Fruit fly (Drosophila melanogaster) whole organism, pupa: ENCODE measurements around the gene CG46460.

Source experiments
- CG10348 ChIP-seq: fragments of 200-800 bp; sonication (Bioruptor generic); IDR thresholded peaks from 2 replicates; pipeline ENCODE4 v1.3.6; 2022; ENCODE audit warnings: missing biosample characterization, missing genetic modification characterization
- CG12605 ChIP-seq: fragments of 200-800 bp; sonication (Bioruptor generic); IDR thresholded peaks from 2 replicates; pipeline ENCODE4 v1.3.6; 2022; ENCODE audit warnings: missing biosample characterization, missing genetic modification characterization
- CG13204 ChIP-seq: fragments of 200-800 bp; sonication (Bioruptor generic); optimal IDR thresholded peaks from 2 replicates; lab custom pipeline; 2018; ENCODE audit warnings: missing biosample characterization, mild to moderate bottlenecking, missing genetic modification characterization, moderate library complexity
- CG14655 ChIP-seq: fragments of 200-800 bp; sonication (Bioruptor generic); optimal IDR thresholded peaks from 3 replicates; lab custom pipeline; 2017; ENCODE audit warnings: mild to moderate bottlenecking, missing biosample characterization, missing genetic modification reagents, missing genetic modification characterization
- CG15710 ChIP-seq: fragments of 200-800 bp; sonication (Bioruptor generic); optimal IDR thresholded peaks from 2 replicates; lab custom pipeline; 2018; ENCODE audit warnings: missing biosample characterization, mild to moderate bottlenecking, missing genetic modification characterization, moderate library complexity
- CG17806 ChIP-seq: fragments of 200-800 bp; sonication (Bioruptor generic); optimal IDR thresholded peaks from 2 replicates; lab custom pipeline; 2018; ENCODE audit warnings: missing biosample characterization, mild to moderate bottlenecking, missing genetic modification characterization, moderate library complexity
- CG32121 ChIP-seq: fragments of 200-800 bp; sonication (Bioruptor generic); IDR thresholded peaks from 2 replicates; pipeline ENCODE4 v1.3.6; 2022; ENCODE audit warnings: missing biosample characterization, missing genetic modification characterization
- CG34367 ChIP-seq: fragments of 200-800 bp; sonication (Bioruptor generic); optimal IDR thresholded peaks from 2 replicates; lab custom pipeline; 2018; ENCODE audit warnings: missing biosample characterization, mild to moderate bottlenecking, missing genetic modification characterization
- CG4496 ChIP-seq: fragments of 200-800 bp; sonication (Bioruptor generic); IDR thresholded peaks from 3 replicates; pipeline ENCODE4 v1.3.6; 2022; ENCODE audit warnings: missing biosample characterization, missing genetic modification characterization
- CG8159 ChIP-seq: fragments of 200-800 bp; sonication (Bioruptor generic); optimal IDR thresholded peaks from 3 replicates; lab custom pipeline; 2018; ENCODE audit warnings: missing biosample characterization, mild to moderate bottlenecking, missing genetic modification characterization, moderate library complexity
- CG8301 ChIP-seq: fragments of 200-800 bp; sonication (Bioruptor generic); optimal IDR thresholded peaks from 2 replicates; lab custom pipeline; 2018; ENCODE audit warnings: missing biosample characterization, mild to moderate bottlenecking, missing genetic modification characterization
- CG9948 ChIP-seq: fragments of 200-800 bp; sonication (Bioruptor generic); optimal IDR thresholded peaks from 2 replicates; lab custom pipeline; 2018; ENCODE audit warnings: missing biosample characterization, mild to moderate bottlenecking, missing genetic modification characterization, moderate library complexity
- D1 ChIP-seq: fragments of 200-800 bp; sonication (Bioruptor generic); optimal IDR thresholded peaks from 2 replicates; lab custom pipeline; 2018; ENCODE audit warnings: missing biosample characterization, mild to moderate bottlenecking, missing genetic modification characterization, moderate library complexity
- EcR ChIP-seq: fragments of 200-800 bp; sonication (Bioruptor generic); optimal IDR thresholded peaks from 3 replicates; lab custom pipeline; 2019; ENCODE audit warnings: missing biosample characterization, missing genetic modification characterization, mild to moderate bottlenecking, moderate library complexity, missing genetic modification reagents
- Ets98B ChIP-seq: fragments of 200-800 bp; sonication (Bioruptor generic); IDR thresholded peaks from 2 replicates; pipeline ENCODE4 v1.3.6; 2022; ENCODE audit warnings: missing biosample characterization, missing genetic modification characterization
- Pif1A ChIP-seq: fragments of 200-800 bp; sonication (Bioruptor generic); optimal IDR thresholded peaks from 3 replicates; lab custom pipeline; 2016; ENCODE audit warnings: missing biosample characterization, missing genetic modification characterization
- Pif1B ChIP-seq: fragments of 200-800 bp; sonication (Bioruptor generic); optimal IDR thresholded peaks from 3 replicates; lab custom pipeline; 2016; ENCODE audit warnings: missing biosample characterization, missing genetic modification characterization
- Snoo ChIP-seq: fragments of 200-800 bp; sonication (Bioruptor generic); optimal IDR thresholded peaks from 3 replicates; lab custom pipeline; 2017; ENCODE audit warnings: missing biosample characterization, mild to moderate bottlenecking, missing genetic modification characterization, inconsistent platforms
- fd96Ca ChIP-seq: fragments of 200-800 bp; sonication (Bioruptor generic); IDR thresholded peaks from 3 replicates; pipeline ENCODE4 v1.3.6; 2022; ENCODE audit warnings: missing biosample characterization, missing genetic modification characterization
- gl ChIP-seq: fragments of 200-800 bp; sonication (Bioruptor generic); optimal IDR thresholded peaks from 2 replicates; lab custom pipeline; 2018; ENCODE audit warnings: missing biosample characterization, mild to moderate bottlenecking, missing genetic modification characterization
- rn ChIP-seq: fragments of 200-800 bp; sonication (Bioruptor generic); IDR thresholded peaks from 2 replicates; pipeline ENCODE4 v1.3.6; 2022; ENCODE audit warnings: missing biosample characterization, missing genetic modification characterization

Gene CG46460

dm6 chr3L:4267403-4267802, 40.3 kb upstream of the CG46460 start, which contains the start of gene CG33764:
Gene CG33764, minus strand, starts transcription at chr3L:4267503.
- TF ChIP-seq fd96Ca (GFP tag; lab: Robert Waterston, UW) (no peak), CG17806 (no peak), Snoo (tag; lab: Kevin White, UChicago) (no peak), Pif1A (GFP tag; lab: Kevin White, UChicago) (no peak), CG12605 (GFP tag; lab: Robert Waterston, UW) (no peak), CG8159 (tag; lab: Kevin White, UChicago) (no peak), CG9948 (tag; lab: Kevin White, UChicago) (no peak), CG13204 (GFP tag; lab: Kevin White, UChicago) (no peak), CG15710 (tag; lab: Kevin White, UChicago) (no peak), rn (GFP tag; lab: Robert Waterston, UW) (no peak), CG10348 (no peak), D1 (tag; lab: Kevin White, UChicago) (no peak), CG14655 (GFP tag; lab: Kevin White, UChicago) (no peak)

dm6 chr3L:4265836-4266235, 38.7 kb upstream of the CG46460 start:
- no peak for TF ChIP-seq CG15710 (tag; lab: Kevin White, UChicago)
- TF ChIP-seq Snoo (tag; lab: Kevin White, UChicago), result no peak
- no peak for TF ChIP-seq CG10348
- no peak for TF ChIP-seq CG14655 (GFP tag; lab: Kevin White, UChicago)
- no peak for TF ChIP-seq CG8159 (tag; lab: Kevin White, UChicago)
- TF ChIP-seq Pif1A (GFP tag; lab: Kevin White, UChicago), result no peak
- TF ChIP-seq CG17806, result no peak
- TF ChIP-seq EcR (GFP tag; lab: Kevin White, UChicago), result no peak
- TF ChIP-seq Pif1B (GFP tag; lab: Kevin White, UChicago), result no peak
- TF ChIP-seq D1 (tag; lab: Kevin White, UChicago), result no peak

- TF ChIP-seq EcR (GFP tag; lab: Kevin White, UChicago), result no peak
- no peak for TF ChIP-seq CG4496
- TF ChIP-seq CG17806, result no peak
- no peak for TF ChIP-seq CG14655 (GFP tag; lab: Kevin White, UChicago)
- no peak for TF ChIP-seq CG32121
- no peak for TF ChIP-seq CG13204 (GFP tag; lab: Kevin White, UChicago)
- TF ChIP-seq CG12605 (GFP tag; lab: Robert Waterston, UW), result no peak
- no peak for TF ChIP-seq CG15710 (tag; lab: Kevin White, UChicago)
- no peak for TF ChIP-seq D1 (tag; lab: Kevin White, UChicago)
- no peak for TF ChIP-seq CG9948 (tag; lab: Kevin White, UChicago)
- TF ChIP-seq rn (GFP tag; lab: Robert Waterston, UW), result no peak
- no peak for TF ChIP-seq Pif1B (GFP tag; lab: Kevin White, UChicago)
- no peak for TF ChIP-seq fd96Ca (GFP tag; lab: Robert Waterston, UW)
- no peak for TF ChIP-seq Ets98B
- no peak for TF ChIP-seq Snoo (tag; lab: Kevin White, UChicago)
- TF ChIP-seq CG34367 (tag; lab: Kevin White, UChicago), result no peak
- TF ChIP-seq CG10348, result no peak
- TF ChIP-seq CG8159 (tag; lab: Kevin White, UChicago), result no peak
Observed at dm6 chr3L:4264963-4265362, 37.9 kb upstream of the CG46460 start.

dm6 chr3L:4263502-4263901, 36.4 kb upstream of the CG46460 start, which contains the start of gene CG1273:
Gene CG1273, plus strand, starts transcription at chr3L:4263719.
- TF ChIP-seq CG32121 (no peak), CG9948 (tag; lab: Kevin White, UChicago) (no peak), fd96Ca (GFP tag; lab: Robert Waterston, UW) (no peak)

dm6 chr3L:4262384-4262783, 35.3 kb upstream of the CG46460 start, which contains the start of the genes CG11586 and VhaM9.7-a:
Gene CG11586, minus strand, starts transcription at chr3L:4262470.
Gene VhaM9.7-a, plus strand, starts transcription at chr3L:4262705.
- TF ChIP-seq CG17806, result no peak
- no peak for TF ChIP-seq CG32121
- no peak for TF ChIP-seq Snoo (tag; lab: Kevin White, UChicago)
- TF ChIP-seq CG13204 (GFP tag; lab: Kevin White, UChicago), result no peak
- TF ChIP-seq gl (tag; lab: Kevin White, UChicago), result no peak
- no peak for TF ChIP-seq rn (GFP tag; lab: Robert Waterston, UW)
- no peak for TF ChIP-seq Pif1A (GFP tag; lab: Kevin White, UChicago)
- no peak for TF ChIP-seq EcR (GFP tag; lab: Kevin White, UChicago)
- no peak for TF ChIP-seq CG15710 (tag; lab: Kevin White, UChicago)
- no peak for TF ChIP-seq CG9948 (tag; lab: Kevin White, UChicago)
- TF ChIP-seq CG12605 (GFP tag; lab: Robert Waterston, UW), result no peak
- TF ChIP-seq CG10348, result no peak
- TF ChIP-seq Ets98B, result no peak
- TF ChIP-seq CG14655 (GFP tag; lab: Kevin White, UChicago), result no peak
- TF ChIP-seq Pif1B (GFP tag; lab: Kevin White, UChicago), result no peak
- TF ChIP-seq CG34367 (tag; lab: Kevin White, UChicago), result no peak

dm6 chr3L:4261177-4261576, 34.1 kb upstream of the CG46460 start:
- TF ChIP-seq CG8159 (tag; lab: Kevin White, UChicago) (no peak), CG4496 (no peak), CG14655 (GFP tag; lab: Kevin White, UChicago) (no peak), CG10348 (no peak), Pif1B (GFP tag; lab: Kevin White, UChicago) (no peak), CG32121 (no peak), CG13204 (GFP tag; lab: Kevin White, UChicago) (no peak), fd96Ca (GFP tag; lab: Robert Waterston, UW) (no peak), CG8301 (tag; lab: Kevin White, UChicago) (no peak), CG34367 (tag; lab: Kevin White, UChicago) (no peak), CG17806 (no peak)
- TF ChIP-seq, all 21 proteins: peak for 0
